Worm (Caenorhabditis elegans): Measurements from ENCODE around the gene ZK381.62.

DNA sequence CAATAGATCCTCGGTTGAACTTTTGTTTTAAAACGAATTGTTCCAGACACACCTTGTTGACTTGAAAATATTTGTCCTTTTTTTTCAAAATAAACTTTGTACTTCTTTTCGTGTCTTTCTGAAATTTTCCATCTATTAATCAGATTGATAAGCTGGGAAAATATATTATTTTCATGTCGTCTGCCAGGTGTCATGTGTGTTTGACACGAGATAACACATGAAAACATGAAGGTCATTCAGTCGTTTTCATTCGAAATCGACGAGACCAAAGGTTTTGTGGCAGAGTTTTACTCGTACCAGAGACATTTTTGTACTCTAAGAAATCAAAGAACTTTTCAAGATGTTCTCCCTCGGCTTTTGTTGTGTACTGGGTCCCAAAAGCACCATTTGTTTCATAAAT lies 49.5 kb upstream of the ZK381.62 start:
- no peak for TF ChIP-seq snpc-4 (tag; optimal IDR thresholded peaks at IDR 0.05)
- no peak for TF ChIP-seq unc-120 (tag; optimal IDR thresholded peaks at IDR 0.05; ENCODE audit: poor library complexity, severe bottlenecking)
- TF ChIP-seq nhr-237 (tag; optimal IDR thresholded peaks at IDR 0.05), result no peak
- no peak for TF ChIP-seq elt-3 (tag; optimal IDR thresholded peaks at IDR 0.05)
- TF ChIP-seq blmp-1 (tag; optimal IDR thresholded peaks at IDR 0.05), result no peak
